Fruit fly (Drosophila melanogaster): ENCODE measurements around the gene CG5026.
A peak's percentile ranks its signal among the peaks of the same experiment; 100 is the strongest.

Gene CG5026

DNA sequence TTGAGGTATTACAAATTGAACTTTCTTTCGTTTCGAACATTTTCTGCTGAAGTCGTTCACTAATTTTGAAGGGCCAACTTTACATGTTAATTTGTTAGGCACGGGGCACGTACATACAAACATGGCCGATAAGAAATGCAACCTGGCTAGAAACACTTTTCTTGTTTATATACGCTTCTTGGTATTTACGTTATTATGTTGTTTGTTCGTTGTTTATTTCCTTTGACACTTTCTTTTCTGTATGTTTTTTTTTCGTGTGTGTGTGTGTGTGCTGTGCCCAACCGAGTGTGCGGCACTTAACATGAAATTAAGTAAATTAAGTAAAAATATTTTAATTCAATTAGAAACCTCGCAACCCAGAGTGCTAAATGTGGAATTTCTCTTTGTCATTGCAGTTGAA lies 42.6 kb upstream of the CG5026 start (continued):
- TF ChIP-seq tin (GFP tag; optimal IDR thresholded peaks at IDR 0.05) (no peak), CG4424 (GFP tag; optimal IDR thresholded peaks at IDR 0.05) (no peak), CG1529 (GFP tag; optimal IDR thresholded peaks at IDR 0.05) (peak; percentile 63), CG4820 (GFP tag; optimal IDR thresholded peaks at IDR 0.05) (no peak), Neu2 (GFP tag; optimal IDR thresholded peaks at IDR 0.05; ENCODE audit: borderline replicate concordance) (no peak), fd96Cb (tag; optimal IDR thresholded peaks at IDR 0.05) (no peak), yki (optimal IDR thresholded peaks at IDR 0.05) (no peak), CG7372 (GFP tag; IDR thresholded peaks at IDR 0.05) (no peak), CG15479 (GFP tag; optimal IDR thresholded peaks at IDR 0.05) (no peak), slp2 (GFP tag; optimal IDR thresholded peaks at IDR 0.05) (no peak), Dll (GFP tag; IDR thresholded peaks at IDR 0.05; ENCODE audit: partially characterized antibody) (no peak), p53 (GFP tag; optimal IDR thresholded peaks at IDR 0.05) (no peak), Sry-β (GFP tag; optimal IDR thresholded peaks at IDR 0.05) (peak; percentile 41), tna (GFP tag; IDR thresholded peaks at IDR 0.05; ENCODE audit: partially characterized antibody) (no peak), CG9932 (GFP tag; IDR thresholded peaks at IDR 0.05) (no peak), CG6654 (GFP tag; optimal IDR thresholded peaks at IDR 0.05) (no peak), CG10565 (GFP tag; optimal IDR thresholded peaks at IDR 0.05) (no peak), seq (GFP tag; IDR thresholded peaks at IDR 0.05) (no peak), Xrp1 (GFP tag; IDR thresholded peaks at IDR 0.05) (peak; percentile 74), Atf-2 (GFP tag; optimal IDR thresholded peaks at IDR 0.05) (no peak), lbe (GFP tag; optimal IDR thresholded peaks at IDR 0.05) (no peak), unpg (GFP tag; optimal IDR thresholded peaks at IDR 0.05) (peak; percentile 36), CG7928 (GFP tag; optimal IDR thresholded peaks at IDR 0.05) (no peak), Hey (tag; optimal IDR thresholded peaks at IDR 0.05) (no peak), Bteb2 (GFP tag; optimal IDR thresholded peaks at IDR 0.05) (no peak), CG6791 (GFP tag; IDR thresholded peaks at IDR 0.05; ENCODE audit: partially characterized antibody) (no peak), mld (GFP tag; IDR thresholded peaks at IDR 0.05; ENCODE audit: partially characterized antibody) (no peak), CG10543 (GFP tag; optimal IDR thresholded peaks at IDR 0.05) (no peak), nmo (GFP tag; optimal IDR thresholded peaks at IDR 0.05) (no peak), zfh1 (GFP tag; IDR thresholded peaks at IDR 0.05) (peak; percentile 39; the same call in 1 of the 3 replicates), CG10147 (GFP tag; optimal IDR thresholded peaks at IDR 0.05) (no peak), mam (GFP tag; optimal IDR thresholded peaks at IDR 0.05) (no peak), Ets97D (GFP tag; optimal IDR thresholded peaks at IDR 0.05) (no peak), CG3281 (GFP tag; optimal IDR thresholded peaks at IDR 0.05) (no peak), kni (GFP tag; optimal IDR thresholded peaks at IDR 0.05) (peak; percentile 90), CG9609 (GFP tag; optimal IDR thresholded peaks at IDR 0.05) (no peak), Drgx (GFP tag; IDR thresholded peaks at IDR 0.05) (no peak), da (GFP tag; optimal IDR thresholded peaks at IDR 0.05) (no peak), tgo (GFP tag; IDR thresholded peaks at IDR 0.05) (no peak), CG3163 (GFP tag; optimal IDR thresholded peaks at IDR 0.05) (no peak), Hr51 (GFP tag; optimal IDR thresholded peaks at IDR 0.05) (no peak), CG6765 (GFP tag; optimal IDR thresholded peaks at IDR 0.05) (no peak), pb (GFP tag; optimal IDR thresholded peaks at IDR 0.05) (no peak), CG17186 (GFP tag; optimal IDR thresholded peaks at IDR 0.05) (no peak), zen (tag; optimal IDR thresholded peaks at IDR 0.05) (no peak), CG13775 (GFP tag; optimal IDR thresholded peaks at IDR 0.05) (no peak), wek (GFP tag; optimal IDR thresholded peaks at IDR 0.05) (peak; percentile 56), ewg (GFP tag; optimal IDR thresholded peaks at IDR 0.05) (peak; percentile 10), NC2α (GFP tag; optimal IDR thresholded peaks at IDR 0.05) (no peak), CG9817 (tag; optimal IDR thresholded peaks at IDR 0.05) (no peak), dmrt11E (tag; optimal IDR thresholded peaks at IDR 0.05) (peak; percentile 23), Dad (GFP tag; optimal IDR thresholded peaks at IDR 0.05) (no peak)
